Worm (Caenorhabditis elegans) whole organism, L3 larva: ENCODE data around the gene snb-6.

ENCODE experiments used
- elt-2 ChIP-seq: sonication (generic microtip); optimal IDR thresholded peaks from 2 replicates; lab custom pipeline; 2016; ENCODE audit warnings: missing genetic modification reagents, mild to moderate bottlenecking, missing genetic modification characterization, missing compliant biosample characterization
- elt-3 ChIP-seq, 3 experiments: fragments of 150-350 bp in 1 of 3; sonication (generic microtip) in 2 of 3; optimal IDR thresholded peaks; 2 replicates in 2 of 3; 4 replicates in 1 of 3; lab custom pipeline; 2014 to 2017; ENCODE audit warnings: missing biosample characterization in 3 of 3, missing genetic modification characterization in 3 of 3
- fkh-10 ChIP-seq: sonication (generic microtip); optimal IDR thresholded peaks from 2 replicates; lab custom pipeline; 2017; ENCODE audit warnings: missing biosample characterization, missing genetic modification reagents, missing genetic modification characterization
- fos-1 ChIP-seq: fragments of 150-350 bp; optimal IDR thresholded peaks from 2 replicates; lab custom pipeline; 2014; ENCODE audit warnings: missing biosample characterization, missing genetic modification characterization
- nhr-11 ChIP-seq: fragments of 150-350 bp; optimal IDR thresholded peaks from 2 replicates; lab custom pipeline; 2014; ENCODE audit warnings: missing biosample characterization, missing genetic modification characterization
- nhr-28 ChIP-seq: fragments of 150-350 bp; optimal IDR thresholded peaks from 2 replicates; lab custom pipeline; 2014; ENCODE audit warnings: missing biosample characterization, missing genetic modification characterization
- pqm-1 ChIP-seq: fragments of 150-350 bp; optimal IDR thresholded peaks from 2 replicates; lab custom pipeline; 2017; ENCODE audit warnings: missing biosample characterization, missing genetic modification characterization, inconsistent platforms
- sea-2 ChIP-seq: fragments of 150-350 bp; sonication (generic microtip); optimal IDR thresholded peaks from 4 replicates; lab custom pipeline; 2014; ENCODE audit warnings: missing biosample characterization, missing genetic modification reagents, missing genetic modification characterization
- tbx-2 ChIP-seq: sonication (generic microtip); optimal IDR thresholded peaks from 2 replicates; lab custom pipeline; 2016; ENCODE audit warnings: mild to moderate bottlenecking, missing genetic modification characterization, missing compliant biosample characterization
- unc-62 ChIP-seq: fragments of 150-350 bp; sonication (generic microtip); optimal IDR thresholded peaks from 4 replicates; lab custom pipeline; 2014; ENCODE audit warnings: missing biosample characterization, missing genetic modification reagents, missing genetic modification characterization
- ztf-4 ChIP-seq: fragments of 150-350 bp; optimal IDR thresholded peaks from 2 replicates; lab custom pipeline; 2014; ENCODE audit warnings: missing biosample characterization, missing genetic modification characterization

ce11 chrII:8859596-8859995, at the start of gene snb-6:
- TF ChIP-seq tbx-2 (tag; lab: Kevin White, UChicago) (no peak), nhr-28 (tag; lab: Kevin White, UChicago) (no peak), sea-2 (GFP tag; lab: Kevin White, UChicago) (no peak), elt-2 (tag; lab: Kevin White, UChicago) (no peak), unc-62 (GFP tag; lab: Kevin White, UChicago) (no peak), nhr-11 (tag; lab: Kevin White, UChicago) (no peak), ztf-4 (no peak), fkh-10 (GFP tag; lab: Kevin White, UChicago) (no peak), fos-1 (tag; lab: Kevin White, UChicago) (no peak), pqm-1 (tag; lab: Kevin White, UChicago) (no peak), elt-3 (tag; optimal IDR thresholded peaks at IDR 0.05; lab: Kevin White, UChicago) (no peak)
